Fruit fly (Drosophila melanogaster) whole organism, embryonic: ENCODE measurements around the gene CG42399.

Experiments
- Atf-2 ChIP-seq: fragments of 200-800 bp; sonication (Bioruptor generic); optimal IDR thresholded peaks from 2 replicates; lab custom pipeline; 2016; ENCODE audit warnings: missing biosample characterization, missing genetic modification characterization
- BEAF-32 ChIP-seq: fragments of 200-800 bp; sonication (Bioruptor generic); optimal IDR thresholded peaks from 3 replicates; lab custom pipeline; 2017; ENCODE audit warnings: missing biosample characterization, missing genetic modification characterization, mild to moderate bottlenecking, moderate library complexity, missing genetic modification reagents
- CG10267 ChIP-seq: fragments of 200-800 bp; sonication (Bioruptor generic); optimal IDR thresholded peaks from 2 replicates; lab custom pipeline; 2018; ENCODE audit warnings: missing biosample characterization, mild to moderate bottlenecking, missing genetic modification characterization, moderate library complexity
- CG10543 ChIP-seq: fragments of 200-800 bp; sonication (Bioruptor generic); optimal IDR thresholded peaks from 3 replicates; lab custom pipeline; 2017; ENCODE audit warnings: missing biosample characterization, mild to moderate bottlenecking, missing genetic modification characterization, moderate library complexity
- CG10959 ChIP-seq: fragments of 200-800 bp; sonication (Bioruptor generic); IDR thresholded peaks from 2 replicates; pipeline ENCODE4 v1.3.6; 2022; ENCODE audit warnings: missing biosample characterization, missing genetic modification characterization
- CG12155 ChIP-seq: fragments of 200-800 bp; sonication (Bioruptor generic); optimal IDR thresholded peaks from 3 replicates; lab custom pipeline; 2016; ENCODE audit warnings: missing biosample characterization, missing genetic modification characterization
- CG1233 ChIP-seq: fragments of 200-800 bp; sonication (Bioruptor generic); optimal IDR thresholded peaks from 4 replicates; lab custom pipeline; 2018; ENCODE audit warnings: missing biosample characterization, mild to moderate bottlenecking, missing genetic modification characterization
- CG12769 ChIP-seq: fragments of 200-800 bp; sonication (Bioruptor generic); optimal IDR thresholded peaks from 2 replicates; lab custom pipeline; 2019; ENCODE audit warnings: missing biosample characterization, mild to moderate bottlenecking, missing genetic modification characterization, moderate library complexity
- CG17802 ChIP-seq: fragments of 200-800 bp; sonication (Bioruptor generic); optimal IDR thresholded peaks from 2 replicates; lab custom pipeline; 2018; ENCODE audit warnings: missing biosample characterization, mild to moderate bottlenecking, missing genetic modification characterization, moderate library complexity
- CG3065 ChIP-seq: fragments of 200-800 bp; sonication (Bioruptor generic); optimal IDR thresholded peaks from 2 replicates; lab custom pipeline; 2016; ENCODE audit warnings: missing biosample characterization, missing genetic modification characterization
- CG3726 ChIP-seq: fragments of 200-800 bp; sonication (Bioruptor generic); IDR thresholded peaks from 3 replicates; pipeline ENCODE4, ENCODE4 v1.3.6; 2022; ENCODE audit warnings: missing biosample characterization, missing genetic modification characterization
- CG4282 ChIP-seq: fragments of 200-800 bp; sonication (Bioruptor generic); optimal IDR thresholded peaks from 2 replicates; lab custom pipeline; 2016; ENCODE audit warnings: missing biosample characterization, missing genetic modification characterization
- CG4360 ChIP-seq: fragments of 200-800 bp; sonication (Bioruptor generic); IDR thresholded peaks from 2 replicates; pipeline ENCODE4 v1.3.6; 2022; ENCODE audit warnings: missing biosample characterization, missing genetic modification characterization
- CG4854 ChIP-seq: fragments of 200-800 bp; sonication (Bioruptor generic); optimal IDR thresholded peaks from 2 replicates; lab custom pipeline; 2016; ENCODE audit warnings: missing biosample characterization, missing genetic modification characterization, inconsistent platforms
- CG5953 ChIP-seq: fragments of 200-800 bp; sonication (Bioruptor generic); IDR thresholded peaks from 2 replicates; pipeline ENCODE4 v1.3.6; 2022; ENCODE audit warnings: missing biosample characterization, missing genetic modification characterization
- CG6272 ChIP-seq: fragments of 200-800 bp; sonication (Bioruptor generic); IDR thresholded peaks from 2 replicates; pipeline ENCODE4 v1.3.6; 2022; ENCODE audit warnings: missing biosample characterization, missing genetic modification characterization
- CG7745 ChIP-seq: fragments of 200-800 bp; sonication (Bioruptor generic); optimal IDR thresholded peaks from 2 replicates; lab custom pipeline; 2018; ENCODE audit warnings: missing biosample characterization, mild to moderate bottlenecking, missing genetic modification characterization, moderate library complexity
- CG8388 ChIP-seq: fragments of 200-800 bp; sonication (Bioruptor generic); optimal IDR thresholded peaks from 2 replicates; lab custom pipeline; 2019; ENCODE audit warnings: missing biosample characterization, mild to moderate bottlenecking, missing genetic modification characterization, moderate library complexity
- Dip3 ChIP-seq: fragments of 200-800 bp; sonication (Bioruptor generic); optimal IDR thresholded peaks from 3 replicates; lab custom pipeline; 2016; ENCODE audit warnings: missing biosample characterization, missing genetic modification characterization
- HLH4C ChIP-seq: fragments of 200-800 bp; sonication (Bioruptor generic); IDR thresholded peaks from 3 replicates; pipeline ENCODE4 v1.3.6; 2022; ENCODE audit warnings: missing biosample characterization, missing genetic modification characterization; ENCODE audit not compliant: partially characterized antibody
- Hey ChIP-seq: fragments of 200-800 bp; sonication (Bioruptor generic); optimal IDR thresholded peaks from 3 replicates; lab custom pipeline; 2018; ENCODE audit warnings: missing biosample characterization, mild to moderate bottlenecking, missing genetic modification characterization
- Hmr ChIP-seq: fragments of 200-800 bp; sonication (Bioruptor generic); optimal IDR thresholded peaks from 3 replicates; lab custom pipeline; 2017; ENCODE audit warnings: mild to moderate bottlenecking, missing biosample characterization, missing genetic modification reagents, missing genetic modification characterization
- Mes4 ChIP-seq: fragments of 200-800 bp; sonication (Bioruptor generic); optimal IDR thresholded peaks from 2 replicates; lab custom pipeline; 2016; ENCODE audit warnings: missing biosample characterization, missing genetic modification characterization
- Pdp1 ChIP-seq, 2 experiments: fragments of 200-800 bp; sonication (Bioruptor generic); optimal IDR thresholded peaks; 3 replicates each; lab custom pipeline; 2016; ENCODE audit warnings: missing biosample characterization in 2 of 2, missing genetic modification characterization in 2 of 2, mild to moderate bottlenecking in 1 of 2, moderate library complexity in 1 of 2
- Sox100B ChIP-seq: fragments of 200-800 bp; sonication (Bioruptor generic); optimal IDR thresholded peaks from 3 replicates; lab custom pipeline; 2018; ENCODE audit warnings: missing biosample characterization, mild to moderate bottlenecking, missing genetic modification characterization
- Taf1 ChIP-seq: fragments of 200-800 bp; sonication (Bioruptor generic); IDR thresholded peaks from 2 replicates; pipeline ENCODE4 v1.3.6; 2022; ENCODE audit warnings: missing biosample characterization, missing genetic modification characterization
- Usf ChIP-seq: fragments of 200-800 bp; sonication (Bioruptor generic); optimal IDR thresholded peaks from 2 replicates; lab custom pipeline; 2017; ENCODE audit warnings: missing genotype, missing biosample characterization, missing genetic modification characterization
- Vsx1 ChIP-seq: fragments of 200-800 bp; sonication (Bioruptor generic); optimal IDR thresholded peaks from 2 replicates; lab custom pipeline; 2017; ENCODE audit warnings: missing biosample characterization, mild to moderate bottlenecking, missing genetic modification characterization, missing genetic modification reagents
- ab ChIP-seq: fragments of 200-800 bp; sonication (Bioruptor generic); optimal IDR thresholded peaks from 2 replicates; lab custom pipeline; 2016; ENCODE audit warnings: missing biosample characterization, missing genetic modification characterization
- abd-A ChIP-seq: fragments of 200-800 bp; sonication (Bioruptor generic); optimal IDR thresholded peaks from 3 replicates; lab custom pipeline; 2019; ENCODE audit warnings: missing biosample characterization, mild to moderate bottlenecking, missing genetic modification characterization, moderate library complexity
- chm ChIP-seq: fragments of 200-800 bp; sonication (Bioruptor generic); IDR thresholded peaks from 2 replicates; pipeline ENCODE4 v1.3.6; 2022; ENCODE audit warnings: missing biosample characterization, missing genetic modification characterization
- eve ChIP-seq, 2 experiments: fragments of >200 bp; optimal IDR thresholded peaks; 2 replicates each; lab custom pipeline; 2017; ENCODE audit warnings: missing biosample characterization in 2 of 2, missing genetic modification characterization in 2 of 2
- gem ChIP-seq: fragments of 200-800 bp; sonication (Bioruptor generic); optimal IDR thresholded peaks from 2 replicates; lab custom pipeline; 2019; ENCODE audit warnings: missing biosample characterization, mild to moderate bottlenecking, missing genetic modification characterization, moderate library complexity
- ham ChIP-seq: fragments of 200-800 bp; sonication (Bioruptor generic); IDR thresholded peaks from 2 replicates; pipeline ENCODE4 v1.3.6; 2022; ENCODE audit warnings: missing biosample characterization, missing genetic modification characterization
- ind ChIP-seq: fragments of 200-800 bp; sonication (Bioruptor generic); optimal IDR thresholded peaks from 3 replicates; lab custom pipeline; 2016; ENCODE audit warnings: missing biosample characterization, missing genetic modification characterization
- inv ChIP-seq: fragments of 200-800 bp; sonication (Bioruptor generic); IDR thresholded peaks from 2 replicates; pipeline ENCODE4 v1.3.6; 2022; ENCODE audit warnings: missing biosample characterization, missing genetic modification characterization; ENCODE audit not compliant: partially characterized antibody
- jumu ChIP-seq: fragments of 200-800 bp; sonication (Bioruptor generic); optimal IDR thresholded peaks from 3 replicates; lab custom pipeline; 2016; ENCODE audit warnings: missing biosample characterization, missing genetic modification characterization
- nerfin-1 ChIP-seq: fragments of 200-800 bp; sonication (Bioruptor generic); optimal IDR thresholded peaks from 3 replicates; lab custom pipeline; 2019; ENCODE audit warnings: missing biosample characterization, mild to moderate bottlenecking, missing genetic modification characterization, moderate library complexity
- nerfin-2 ChIP-seq: fragments of 200-800 bp; sonication (Bioruptor generic); IDR thresholded peaks from 2 replicates; pipeline ENCODE4 v1.3.6; 2022; ENCODE audit warnings: missing biosample characterization, missing genetic modification characterization; ENCODE audit not compliant: partially characterized antibody
- org-1 ChIP-seq: fragments of 200-800 bp; sonication (Bioruptor generic); optimal IDR thresholded peaks from 2 replicates; lab custom pipeline; 2017; ENCODE audit warnings: missing biosample characterization, missing genetic modification characterization
- pb ChIP-seq: fragments of 200-800 bp; sonication (Bioruptor generic); optimal IDR thresholded peaks from 3 replicates; lab custom pipeline; 2016; ENCODE audit warnings: missing biosample characterization, missing genetic modification characterization
- pum ChIP-seq: fragments of 200-800 bp; sonication (Bioruptor generic); optimal IDR thresholded peaks from 2 replicates; lab custom pipeline; 2016; ENCODE audit warnings: missing biosample characterization, missing genetic modification characterization
- run ChIP-seq: fragments of 200-800 bp; sonication (Bioruptor generic); optimal IDR thresholded peaks from 3 replicates; lab custom pipeline; 2018; ENCODE audit warnings: missing biosample characterization, mild to moderate bottlenecking, missing genetic modification characterization
- sima ChIP-seq: fragments of 200-800 bp; sonication (Bioruptor generic); optimal IDR thresholded peaks from 2 replicates; lab custom pipeline; 2016; ENCODE audit warnings: missing biosample characterization, missing genetic modification characterization
- slp2 ChIP-seq: fragments of 200-800 bp; sonication (Bioruptor generic); optimal IDR thresholded peaks from 2 replicates; lab custom pipeline; 2016; ENCODE audit warnings: missing biosample characterization, missing genetic modification characterization
- sna ChIP-seq: fragments of 200-800 bp; sonication (Bioruptor generic); IDR thresholded peaks from 2 replicates; pipeline ENCODE4 v1.3.6; 2022; ENCODE audit warnings: missing biosample characterization, missing genetic modification characterization; ENCODE audit not compliant: partially characterized antibody
- so ChIP-seq: fragments of 200-800 bp; sonication (Bioruptor generic); IDR thresholded peaks from 3 replicates; pipeline ENCODE4 v1.3.6; 2022; ENCODE audit warnings: missing biosample characterization, missing genetic modification characterization
- tio ChIP-seq: fragments of 200-800 bp; sonication (Bioruptor generic); optimal IDR thresholded peaks from 2 replicates; lab custom pipeline; 2017; ENCODE audit warnings: missing biosample characterization, missing genetic modification characterization, inconsistent platforms
- tna ChIP-seq: fragments of 200-800 bp; sonication (Bioruptor generic); IDR thresholded peaks from 2 replicates; pipeline ENCODE4 v1.3.6; 2022; ENCODE audit warnings: missing biosample characterization, missing genetic modification characterization; ENCODE audit not compliant: partially characterized antibody
- wor ChIP-seq: fragments of 200-800 bp; sonication (Bioruptor generic); IDR thresholded peaks from 2 replicates; pipeline ENCODE4 v1.3.6; 2022; ENCODE audit warnings: missing biosample characterization, missing genetic modification characterization

The CG42399 gene

DNA sequence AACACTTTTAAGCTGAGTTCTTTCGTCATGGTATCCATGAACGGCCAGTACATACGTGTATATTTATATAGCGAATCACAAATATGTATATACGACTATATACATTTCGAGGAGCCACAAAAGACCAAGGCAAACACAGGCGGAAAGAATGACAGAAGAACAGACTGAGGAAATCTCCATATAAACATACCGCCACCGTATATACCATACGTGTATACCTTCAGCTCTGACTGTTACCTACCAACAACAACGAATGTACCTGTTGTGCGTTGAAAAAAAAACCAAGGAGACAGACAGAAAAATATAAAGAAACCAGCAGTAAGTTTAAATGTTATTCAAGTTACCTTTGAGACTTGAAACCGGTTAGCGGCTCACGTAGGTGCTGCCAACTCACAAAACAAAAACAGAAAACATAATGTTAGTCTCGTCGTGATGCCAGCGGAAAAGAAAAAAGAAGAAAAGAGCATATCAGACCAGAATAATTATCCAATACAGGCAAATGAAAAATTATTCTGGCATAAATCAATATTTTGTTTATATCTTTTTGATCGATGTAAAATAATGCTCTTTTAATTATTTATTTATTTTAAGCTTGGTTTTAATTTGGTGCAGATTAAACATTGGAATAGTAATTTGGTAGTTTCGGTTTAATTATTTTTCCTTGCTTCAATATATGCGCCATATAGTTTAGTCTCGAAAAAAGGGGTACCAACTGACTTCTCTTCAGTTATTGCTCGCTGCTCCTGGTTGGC lies 18.6 kb upstream of the CG42399 start (continued):
- no peak for TF ChIP-seq CG4854 (GFP tag; lab: Kevin White, UChicago)
- TF ChIP-seq ham = no peak
- TF ChIP-seq tna (GFP tag; lab: Robert Waterston, UW) = no peak
- TF ChIP-seq org-1 (GFP tag; lab: Kevin White, UChicago) = no peak
- TF ChIP-seq CG8388 (GFP tag; lab: Kevin White, UChicago) = no peak
- no peak for TF ChIP-seq chm (GFP tag; lab: Robert Waterston, UW)
- TF ChIP-seq CG10543 (GFP tag; lab: Kevin White, UChicago) = peak; percentile 25
- no peak for TF ChIP-seq nerfin-2 (GFP tag; lab: Robert Waterston, UW)
- TF ChIP-seq CG1233 (GFP tag; lab: Kevin White, UChicago) = peak; percentile 14
- no peak for TF ChIP-seq CG5953
- peak in 1 of 2 experiments; percentile 19 for TF ChIP-seq eve (GFP tag; optimal IDR thresholded peaks at IDR 0.05; lab: Kevin White, UChicago)
- TF ChIP-seq sna (GFP tag; lab: Robert Waterston, UW) = no peak
- no peak for TF ChIP-seq CG3726 (GFP tag; lab: Robert Waterston, UW)
- TF ChIP-seq pb (GFP tag; lab: Kevin White, UChicago) = no peak
- TF ChIP-seq abd-A = peak; percentile 33
- no peak for TF ChIP-seq BEAF-32 (GFP tag; lab: Kevin White, UChicago)
- TF ChIP-seq CG3065 = no peak
- TF ChIP-seq HLH4C (GFP tag; lab: Robert Waterston, UW) = no peak
- no peak for TF ChIP-seq Hey (tag; lab: Kevin White, UChicago)
- peak; percentile 26 for TF ChIP-seq gem
- TF ChIP-seq CG7745 (tag; lab: Kevin White, UChicago) = no peak
- TF ChIP-seq wor (GFP tag; lab: Robert Waterston, UW) = no peak; the same call in 1 of the 2 replicates
- TF ChIP-seq Taf1 = no peak
- no peak for TF ChIP-seq CG4360 (GFP tag; lab: Robert Waterston, UW)
- no peak for TF ChIP-seq Sox100B (GFP tag; lab: Kevin White, UChicago)
- TF ChIP-seq pum = no peak
- TF ChIP-seq nerfin-1 (tag; lab: Kevin White, UChicago) = no peak
- no peak for TF ChIP-seq Mes4
- no peak for TF ChIP-seq Usf
- no peak for TF ChIP-seq slp2 (GFP tag; lab: Kevin White, UChicago)
- TF ChIP-seq inv (GFP tag; lab: Robert Waterston, UW) = no peak
- no peak for TF ChIP-seq CG17802 (tag; lab: Kevin White, UChicago)
- peak; percentile 31 for TF ChIP-seq CG12769 (tag; lab: Kevin White, UChicago)
- TF ChIP-seq CG4282 = no peak
- no peak for TF ChIP-seq Dip3 (GFP tag; lab: Kevin White, UChicago)
- no peak for TF ChIP-seq CG6272 (GFP tag; lab: Robert Waterston, UW)
- TF ChIP-seq run (tag; lab: Kevin White, UChicago) = no peak
- TF ChIP-seq sima (GFP tag; lab: Kevin White, UChicago) = no peak
- TF ChIP-seq tio = no peak
- TF ChIP-seq Pdp1 (GFP tag; optimal IDR thresholded peaks at IDR 0.05; lab: Kevin White, UChicago) = no peak
- TF ChIP-seq ind = no peak
- no peak for TF ChIP-seq Atf-2 (GFP tag; lab: Kevin White, UChicago)
- no peak for TF ChIP-seq CG10959 (GFP tag; lab: Robert Waterston, UW)
- TF ChIP-seq so (GFP tag; lab: Robert Waterston, UW) = no peak
- no peak for TF ChIP-seq Hmr (GFP tag; lab: Kevin White, UChicago)
- TF ChIP-seq jumu (GFP tag; lab: Kevin White, UChicago) = no peak
- TF ChIP-seq Vsx1 = no peak
- no peak for TF ChIP-seq ab (GFP tag; lab: Kevin White, UChicago)
- TF ChIP-seq CG10267 (tag; lab: Kevin White, UChicago) = no peak
- TF ChIP-seq CG12155 (GFP tag; lab: Kevin White, UChicago) = no peak
